Worm (Caenorhabditis elegans): ENCODE data around the gene T27F7.12.

The T27F7.12 gene

ce11 chrII:4998657-4999056 lies 8.8 kb downstream of the T27F7.12 start, which contains the start of gene F59A6.11:
Gene F59A6.11 (minus strand): TSS chrII:4998757.
- TF ChIP-seq hmg-1.1 (GFP tag; IDR thresholded peaks at IDR 0.05), result no peak

- TF ChIP-seq dpl-1 (GFP tag; optimal IDR thresholded peaks at IDR 0.05) (peak; percentile 100), hif-1 (tag; optimal IDR thresholded peaks at IDR 0.05) (peak in 1 of 2 experiments; percentile 34), aha-1 (tag) (peak; percentile 97), ceh-20 (GFP tag; IDR thresholded peaks at IDR 0.05) (no peak), dmd-6 (GFP tag; IDR thresholded peaks at IDR 0.05) (peak; percentile 62), skn-1 (tag; optimal IDR thresholded peaks at IDR 0.05) (no peak), nhr-42 (GFP tag; IDR thresholded peaks at IDR 0.05) (peak; percentile 84), spr-1 (tag; optimal IDR thresholded peaks at IDR 0.05) (peak; percentile 45), daf-16 (GFP tag; optimal IDR thresholded peaks at IDR 0.05) (no peak), daf-16 (tag; optimal IDR thresholded peaks at IDR 0.05) (no peak), lin-1 (GFP tag; IDR thresholded peaks at IDR 0.05) (peak; percentile 68; the same call in 1 of the 2 replicates), aly-2 (tag; optimal IDR thresholded peaks at IDR 0.05) (no peak), nhr-11 (tag; optimal IDR thresholded peaks at IDR 0.05) (peak; percentile 74), hlh-11 (tag; optimal IDR thresholded peaks at IDR 0.05) (peak; percentile 66), ZK337.2 (GFP tag; IDR thresholded peaks at IDR 0.05) (no peak), Y5F2A.4 (GFP tag; optimal IDR thresholded peaks at IDR 0.05) (no peak), nhr-25 (tag; optimal IDR thresholded peaks at IDR 0.05; ENCODE audit: borderline replicate concordance, insufficient read depth) (peak; percentile 26), zip-2 (tag; optimal IDR thresholded peaks at IDR 0.05) (peak; percentile 42), madf-9 (GFP tag; conservative IDR thresholded peaks at IDR 0.05) (peak; percentile 68), zfp-3 (GFP tag; conservative IDR thresholded peaks at IDR 0.05) (no peak), nhr-28 (tag; optimal IDR thresholded peaks at IDR 0.05) (no peak), T26A8.4 (GFP tag; IDR thresholded peaks at IDR 0.05) (peak; percentile 79), nhr-48 (tag; optimal IDR thresholded peaks at IDR 0.05) (no peak), fkh-10 (GFP tag; optimal IDR thresholded peaks at IDR 0.05) (peak; percentile 30), F37D6.2 (tag; optimal IDR thresholded peaks at IDR 0.05) (peak; percentile 29), ceh-44 (GFP tag; IDR thresholded peaks at IDR 0.05) (no peak), duxl-1 (tag; optimal IDR thresholded peaks at IDR 0.05; ENCODE audit: poor library complexity) (peak; percentile 74), pha-4 (GFP tag; IDR thresholded peaks at IDR 0.05) (no peak), pha-4 (tag; optimal IDR thresholded peaks at IDR 0.05) (peak; percentile 79), mep-1 (tag; optimal IDR thresholded peaks at IDR 0.05) (no peak), ces-1 (GFP tag; optimal IDR thresholded peaks at IDR 0.05) (no peak), hmg-1.1 (GFP tag; IDR thresholded peaks at IDR 0.05) (peak; percentile 90), unc-62 (GFP tag; optimal IDR thresholded peaks at IDR 0.05 in 1 of 2) (peak in 1 of 2 experiments; percentile 91), unc-62 (tag; optimal IDR thresholded peaks at IDR 0.05) (no peak), spr-3 (GFP tag; optimal IDR thresholded peaks at IDR 0.05) (peak; percentile 47), mes-2 (tag; optimal IDR thresholded peaks at IDR 0.05; ENCODE audit: poor library complexity, severe bottlenecking) (peak; percentile 93), nhr-6 (tag; optimal IDR thresholded peaks at IDR 0.05) (peak; percentile 54), jun-1 (tag; optimal IDR thresholded peaks at IDR 0.05) (peak; percentile 57)
Observed at ce11 chrII:4999122-4999521, 9.2 kb downstream of the T27F7.12 start, which contains the start of gene citk-2. Gene citk-2 (plus strand): TSS chrII:4999520.

- TF ChIP-seq F44E2.7 (GFP tag; IDR thresholded peaks at IDR 0.05) (no peak), mxl-2 (GFP tag; conservative IDR thresholded peaks at IDR 0.05) (no peak)
Observed at ce11 chrII:5001866-5002265, 12.0 kb downstream of the T27F7.12 start.

All from whole organism, L4 larva.